Worm (Caenorhabditis elegans) whole organism, young adult: ENCODE results near the gene C12D5.9.

Experiments
- ama-1 ChIP-seq, 3 experiments: fragments of 150-350 bp in 1 of 3; sonication (generic microtip) in 2 of 3; optimal IDR thresholded peaks; 2 replicates each; lab custom pipeline; 2014 to 2018; ENCODE audit warnings: missing biosample characterization in 2 of 3, missing genetic modification characterization in 2 of 3, missing genetic modification reagents in 2 of 3
- dpff-1 ChIP-seq: sonication (generic microtip); optimal IDR thresholded peaks from 2 replicates; lab custom pipeline; 2017; ENCODE audit warnings: mild to moderate bottlenecking, missing genetic modification characterization, missing compliant biosample characterization
- ets-4 ChIP-seq: fragments of 200-800 bp; sonication (Bioruptor generic); optimal IDR thresholded peaks from 2 replicates; lab custom pipeline; 2018; ENCODE audit warnings: mild to moderate bottlenecking, missing genetic modification characterization, missing compliant biosample characterization
- lin-35 ChIP-seq, 3 experiments: fragments of 150-350 bp in 2 of 3; sonication (generic microtip) in 1 of 3; optimal IDR thresholded peaks; 2 replicates each; lab custom pipeline; 2014 to 2018; ENCODE audit warnings: missing biosample characterization in 3 of 3, missing genetic modification characterization in 3 of 3, missing genetic modification reagents in 3 of 3
- lsy-27 ChIP-seq: sonication (generic microtip); optimal IDR thresholded peaks from 2 replicates; lab custom pipeline; 2017; ENCODE audit warnings: missing genetic modification characterization, mild to moderate bottlenecking, missing compliant biosample characterization, antibody characterized with exemption, missing genotype, borderline replicate concordance; ENCODE audit not compliant: insufficient read depth
- nhr-80 ChIP-seq: sonication (generic microtip); optimal IDR thresholded peaks from 2 replicates; lab custom pipeline; 2016; ENCODE audit warnings: missing genetic modification characterization, missing compliant biosample characterization
- pha-4 ChIP-seq: fragments of 150-350 bp; sonication (generic microtip); optimal IDR thresholded peaks from 2 replicates; lab custom pipeline; 2014; ENCODE audit warnings: missing biosample characterization, missing genetic modification reagents, missing genetic modification characterization

- TF ChIP-seq dpff-1 (no peak), lin-35 (GFP tag; optimal IDR thresholded peaks at IDR 0.05; lab: Kevin White, UChicago) (no peak), lsy-27 (tag; lab: Kevin White, UChicago) (no peak), nhr-80 (tag; lab: Kevin White, UChicago) (no peak), pha-4 (no peak), ama-1 (optimal IDR thresholded peaks at IDR 0.05; lab: Kevin White, UChicago) (no peak), ama-1 (GFP tag; optimal IDR thresholded peaks at IDR 0.05; lab: Kevin White, UChicago) (no peak), ets-4 (no peak)
Observed at ce11 chrV:7713072-7713471, 23.3 kb upstream of the C12D5.9 start, which contains the start of gene ZK105.13.
